Fruit fly (Drosophila melanogaster): Measurements from ENCODE around the gene IFT46.

IFT46 gene

DNA sequence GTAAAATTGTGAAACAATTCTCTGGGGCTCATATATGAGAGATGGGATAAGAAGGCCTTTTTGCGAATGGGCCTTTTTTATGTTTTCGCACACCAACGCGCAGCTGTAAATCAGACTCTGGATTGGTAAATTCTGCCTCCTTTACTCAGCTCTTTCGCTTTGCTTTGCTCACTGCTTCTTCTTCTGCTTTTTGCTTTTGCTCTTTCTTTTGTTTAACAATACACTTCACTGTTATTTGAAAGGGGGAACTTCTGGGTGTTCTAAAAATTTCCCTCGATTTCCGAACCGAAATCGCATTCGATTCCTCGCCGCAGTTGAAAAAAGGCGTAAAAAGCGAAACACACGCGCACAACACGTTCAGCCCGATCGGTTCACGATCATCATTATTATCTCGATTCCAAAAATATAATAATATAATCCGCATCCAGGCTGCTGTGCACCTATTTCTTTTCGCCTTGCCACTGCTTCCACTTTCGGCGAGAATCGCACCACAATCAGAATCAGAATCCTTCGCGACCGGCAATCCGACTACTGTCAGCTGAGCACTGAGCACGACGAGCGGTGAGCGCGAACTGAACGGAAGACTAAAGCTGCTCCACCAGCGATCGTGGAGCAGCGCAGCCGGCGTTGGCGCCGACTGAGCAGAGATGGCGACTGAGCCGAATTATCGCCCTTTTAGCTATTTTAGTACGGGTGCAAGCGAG is 44.0 kb downstream of the IFT46 start (continued):
- TF ChIP-seq CG7357 (GFP tag; IDR thresholded peaks at IDR 0.05) (no peak), Xrp1 (GFP tag; IDR thresholded peaks at IDR 0.05) (no peak), Mes4 (GFP tag; optimal IDR thresholded peaks at IDR 0.05) (no peak), schlank (tag; optimal IDR thresholded peaks at IDR 0.05) (no peak), lola (GFP tag; optimal IDR thresholded peaks at IDR 0.05) (no peak), jigr1 (GFP tag; IDR thresholded peaks at IDR 0.05) (no peak), Fer1 (GFP tag; optimal IDR thresholded peaks at IDR 0.05) (peak; percentile 45), gsb (GFP tag; IDR thresholded peaks at IDR 0.05) (no peak), CG1832 (GFP tag; optimal IDR thresholded peaks at IDR 0.05) (no peak), Xbp1 (GFP tag; optimal IDR thresholded peaks at IDR 0.05) (no peak), CG3163 (GFP tag; optimal IDR thresholded peaks at IDR 0.05) (peak; percentile 17), CG9727 (GFP tag; optimal IDR thresholded peaks at IDR 0.05) (no peak), CG32532 (GFP tag; IDR thresholded peaks at IDR 0.05) (no peak; the same call in 1 of the 2 replicates), danr (GFP tag; IDR thresholded peaks at IDR 0.05) (no peak), CG33557 (GFP tag; optimal IDR thresholded peaks at IDR 0.05) (no peak), trem (tag; optimal IDR thresholded peaks at IDR 0.05) (no peak), chn (GFP tag; optimal IDR thresholded peaks at IDR 0.05) (no peak), CG10565 (GFP tag; optimal IDR thresholded peaks at IDR 0.05) (no peak), Med (GFP tag) (peak; percentile 89), tll (GFP tag; optimal IDR thresholded peaks at IDR 0.05) (no peak), fd64A (GFP tag; optimal IDR thresholded peaks at IDR 0.05) (no peak), CG30020 (tag; optimal IDR thresholded peaks at IDR 0.05) (no peak), Optix (GFP tag; IDR thresholded peaks at IDR 0.05) (no peak), kay (GFP tag; optimal IDR thresholded peaks at IDR 0.05) (no peak), CG9437 (GFP tag; optimal IDR thresholded peaks at IDR 0.05) (no peak), CG16863 (GFP tag; optimal IDR thresholded peaks at IDR 0.05) (no peak), Ets97D (GFP tag; optimal IDR thresholded peaks at IDR 0.05) (no peak), bowl (GFP tag; IDR thresholded peaks at IDR 0.05) (no peak), az2 (GFP tag; optimal IDR thresholded peaks at IDR 0.05) (no peak), CG32767 (GFP tag; IDR thresholded peaks at IDR 0.05) (no peak), D19B (GFP tag; optimal IDR thresholded peaks at IDR 0.05) (no peak), Oli (tag; optimal IDR thresholded peaks at IDR 0.05) (no peak), pita (GFP tag; optimal IDR thresholded peaks at IDR 0.05) (no peak), CG3407 (GFP tag; optimal IDR thresholded peaks at IDR 0.05) (no peak), CG12071 (GFP tag; optimal IDR thresholded peaks at IDR 0.05) (no peak), pan (optimal IDR thresholded peaks at IDR 0.05) (no peak), pan (GFP tag; optimal IDR thresholded peaks at IDR 0.05 in 1 of 2, IDR thresholded peaks at IDR 0.05 in 1 of 2) (no peak), Sox102F (GFP tag; optimal IDR thresholded peaks at IDR 0.05) (no peak), Asciz (GFP tag; optimal IDR thresholded peaks at IDR 0.05) (peak; percentile 4), Six4 (GFP tag; optimal IDR thresholded peaks at IDR 0.05) (no peak), sqz (GFP tag; optimal IDR thresholded peaks at IDR 0.05) (no peak), CG12155 (GFP tag; optimal IDR thresholded peaks at IDR 0.05) (no peak), CG12942 (GFP tag; optimal IDR thresholded peaks at IDR 0.05) (no peak), gem (tag; optimal IDR thresholded peaks at IDR 0.05) (no peak), Side (GFP tag; optimal IDR thresholded peaks at IDR 0.05) (no peak), ab (GFP tag; optimal IDR thresholded peaks at IDR 0.05) (no peak), Eip74EF (GFP tag; optimal IDR thresholded peaks at IDR 0.05) (no peak), sd (tag; optimal IDR thresholded peaks at IDR 0.05) (no peak), Nf-YA (GFP tag; IDR thresholded peaks at IDR 0.05) (0 out of 2 replicates have a peak, but pooled peaks have one; percentile 16), sens (GFP tag) (peak; percentile 49), CG11723 (GFP tag; optimal IDR thresholded peaks at IDR 0.05) (no peak)
